Worm (Caenorhabditis elegans) whole organism, L4/young adult: ENCODE results near the gene sri-61.
"Not testable (repeated sequence)": the region's sequence is repeated elsewhere in the genome, so short reads cannot be mapped to it uniquely, and the experiment has no call there.

Experiments
- W03F9.2 ChIP-seq: fragments of 150-350 bp; optimal IDR thresholded peaks from 2 replicates; lab custom pipeline; 2014; ENCODE audit warnings: missing biosample characterization, missing genetic modification characterization
- dao-5 ChIP-seq: sonication (generic microtip); optimal IDR thresholded peaks from 2 replicates; lab custom pipeline; 2016; ENCODE audit warnings: missing genotype, missing genetic modification characterization, moderate library complexity, missing compliant biosample characterization
- him-1 ChIP-seq: sonication (generic microtip); optimal IDR thresholded peaks from 2 replicates; lab custom pipeline; 2016; ENCODE audit warnings: missing genotype, missing genetic modification reagents, missing genetic modification characterization, missing compliant biosample characterization

DNA sequence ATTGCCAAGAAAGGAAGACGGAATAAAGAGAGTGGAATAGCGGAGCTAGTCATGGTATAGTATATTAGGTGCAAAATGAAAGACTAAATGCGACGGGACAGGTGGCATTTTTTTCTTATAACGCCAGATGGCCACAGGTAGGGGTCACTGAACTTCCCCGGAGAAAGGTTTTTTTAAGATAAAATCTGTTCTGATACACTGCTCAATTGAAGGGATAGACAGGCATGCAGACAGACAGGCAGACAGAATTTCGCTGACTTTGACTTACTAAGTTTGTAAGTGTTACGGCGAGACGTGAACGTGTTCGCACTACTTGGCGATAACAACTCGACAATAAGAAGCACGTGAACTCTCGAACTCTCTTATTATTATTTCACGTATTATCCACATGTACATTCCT, 26.6 kb downstream of the sri-61 start, which contains the start of the genes F22E5.20 and F22E5.1:
- TF ChIP-seq him-1, W03F9.2, dao-5 (tag; lab: Kevin White, UChicago): not testable (repeated sequence)
